Worm (Caenorhabditis elegans): ENCODE measurements around the gene Y41C4A.21.

ce11 chrIII:11760634-11761033, 28.5 kb downstream of the Y41C4A.21 start:
- TF ChIP-seq nhr-28 (tag; optimal IDR thresholded peaks at IDR 0.05), result no peak
- TF ChIP-seq ceh-63 (GFP tag; optimal IDR thresholded peaks at IDR 0.05), result no peak
- no peak for TF ChIP-seq lin-39 (tag; optimal IDR thresholded peaks at IDR 0.05)
- no peak for TF ChIP-seq nhr-11 (tag; optimal IDR thresholded peaks at IDR 0.05)
- TF ChIP-seq unc-130 (tag; optimal IDR thresholded peaks at IDR 0.05), result no peak
- TF ChIP-seq ceh-8 (GFP tag; optimal IDR thresholded peaks at IDR 0.05), result no peak
- no peak for TF ChIP-seq efl-1 (optimal IDR thresholded peaks at IDR 0.05)
- no peak for TF ChIP-seq efl-1 (GFP tag; optimal IDR thresholded peaks at IDR 0.05 in 1 of 2)
- TF ChIP-seq unc-62 (GFP tag; optimal IDR thresholded peaks at IDR 0.05), result no peak
- no peak for TF ChIP-seq nhr-47 (tag; optimal IDR thresholded peaks at IDR 0.05)

All from whole organism, L1 larva.